Fruit fly (Drosophila melanogaster) whole organism, embryonic: ENCODE measurements around the gene dachs.

Experiments used
- Ada2b ChIP-seq: fragments of 200-800 bp; sonication (Bioruptor generic); IDR thresholded peaks from 2 replicates; pipeline ENCODE4 v1.3.6; 2022; ENCODE audit warnings: missing biosample characterization, missing genetic modification characterization
- Atf-2 ChIP-seq: fragments of 200-800 bp; sonication (Bioruptor generic); optimal IDR thresholded peaks from 2 replicates; lab custom pipeline; 2016; ENCODE audit warnings: missing biosample characterization, missing genetic modification characterization
- Atf3 ChIP-seq: fragments of 200-800 bp; sonication (Bioruptor generic); optimal IDR thresholded peaks from 3 replicates; lab custom pipeline; 2016; ENCODE audit warnings: missing biosample characterization, missing genetic modification characterization
- Bteb2 ChIP-seq: fragments of 200-800 bp; sonication (Bioruptor generic); optimal IDR thresholded peaks from 2 replicates; lab custom pipeline; 2016; ENCODE audit warnings: missing biosample characterization, missing genetic modification characterization
- CG10267 ChIP-seq: fragments of 200-800 bp; sonication (Bioruptor generic); optimal IDR thresholded peaks from 2 replicates; lab custom pipeline; 2018; ENCODE audit warnings: missing biosample characterization, mild to moderate bottlenecking, missing genetic modification characterization, moderate library complexity
- CG10543 ChIP-seq: fragments of 200-800 bp; sonication (Bioruptor generic); optimal IDR thresholded peaks from 3 replicates; lab custom pipeline; 2017; ENCODE audit warnings: missing biosample characterization, mild to moderate bottlenecking, missing genetic modification characterization, moderate library complexity
- CG11504 ChIP-seq: fragments of 200-800 bp; sonication (Bioruptor generic); optimal IDR thresholded peaks from 3 replicates; lab custom pipeline; 2019; ENCODE audit warnings: missing biosample characterization, mild to moderate bottlenecking, missing genetic modification characterization, moderate library complexity
- CG11560 ChIP-seq: fragments of 200-800 bp; sonication (Bioruptor generic); IDR thresholded peaks from 3 replicates; pipeline ENCODE4 v1.3.6; 2022; ENCODE audit warnings: missing biosample characterization, missing genetic modification characterization
- CG14050 ChIP-seq: fragments of 200-800 bp; sonication (Bioruptor generic); IDR thresholded peaks from 3 replicates; pipeline ENCODE4 v1.3.6; 2022; ENCODE audit warnings: missing biosample characterization, missing genetic modification characterization
- CG15514 ChIP-seq: fragments of 200-800 bp; sonication (Bioruptor generic); optimal IDR thresholded peaks from 3 replicates; lab custom pipeline; 2017; ENCODE audit warnings: missing biosample characterization, missing genetic modification characterization, mild to moderate bottlenecking, moderate library complexity, missing genetic modification reagents
- CG15696 ChIP-seq: fragments of 200-800 bp; sonication (Bioruptor generic); optimal IDR thresholded peaks from 2 replicates; lab custom pipeline; 2019; ENCODE audit warnings: missing biosample characterization, mild to moderate bottlenecking, missing genetic modification characterization, moderate library complexity
- CG17361 ChIP-seq: fragments of 200-800 bp; sonication (Bioruptor generic); IDR thresholded peaks from 3 replicates; pipeline ENCODE4 v1.3.6; 2022; ENCODE audit warnings: missing biosample characterization, missing genetic modification characterization
- CG30403 ChIP-seq: fragments of 200-800 bp; sonication (Bioruptor generic); optimal IDR thresholded peaks from 3 replicates; lab custom pipeline; 2016; ENCODE audit warnings: missing biosample characterization, missing genetic modification characterization
- CG3163 ChIP-seq: fragments of 200-800 bp; sonication (Bioruptor generic); optimal IDR thresholded peaks from 3 replicates; lab custom pipeline; 2016; ENCODE audit warnings: missing biosample characterization, missing genetic modification characterization
- CG33213 ChIP-seq: fragments of 200-800 bp; sonication (Bioruptor generic); optimal IDR thresholded peaks from 3 replicates; lab custom pipeline; 2016; ENCODE audit warnings: missing biosample characterization, missing genetic modification characterization
- CG3838 ChIP-seq: fragments of 200-800 bp; sonication (Bioruptor generic); optimal IDR thresholded peaks from 3 replicates; lab custom pipeline; 2016; ENCODE audit warnings: missing biosample characterization, missing genetic modification characterization
- CG4854 ChIP-seq: fragments of 200-800 bp; sonication (Bioruptor generic); optimal IDR thresholded peaks from 2 replicates; lab custom pipeline; 2016; ENCODE audit warnings: missing biosample characterization, missing genetic modification characterization, inconsistent platforms
- CG8359 ChIP-seq: fragments of 200-800 bp; sonication (Bioruptor generic); optimal IDR thresholded peaks from 2 replicates; lab custom pipeline; 2017; ENCODE audit warnings: missing biosample characterization, mild to moderate bottlenecking, missing genetic modification characterization, borderline replicate concordance
- CG8944 ChIP-seq: fragments of 200-800 bp; sonication (Bioruptor generic); optimal IDR thresholded peaks from 3 replicates; lab custom pipeline; 2016; ENCODE audit warnings: missing biosample characterization, missing genetic modification characterization
- CoRest ChIP-seq: fragments of 200-800 bp; sonication (Bioruptor generic); optimal IDR thresholded peaks from 3 replicates; lab custom pipeline; 2018; ENCODE audit warnings: missing biosample characterization, mild to moderate bottlenecking, missing genetic modification characterization, moderate library complexity
- Dad ChIP-seq: fragments of 200-800 bp; sonication (Bioruptor generic); optimal IDR thresholded peaks from 3 replicates; lab custom pipeline; 2016; ENCODE audit warnings: missing biosample characterization, missing genetic modification characterization
- Dip3 ChIP-seq: fragments of 200-800 bp; sonication (Bioruptor generic); optimal IDR thresholded peaks from 3 replicates; lab custom pipeline; 2016; ENCODE audit warnings: missing biosample characterization, missing genetic modification characterization
- Dp ChIP-seq: fragments of 200-800 bp; sonication (Bioruptor generic); optimal IDR thresholded peaks from 2 replicates; lab custom pipeline; 2018; ENCODE audit warnings: missing biosample characterization, mild to moderate bottlenecking, missing genetic modification characterization, moderate library complexity
- Ets65A ChIP-seq: fragments of 200-800 bp; sonication (Bioruptor generic); peaks from one replicate; lab custom pipeline; 2016; ENCODE audit warnings: missing biosample characterization, missing genetic modification characterization
- HLH54F ChIP-seq: fragments of 200-800 bp; sonication (Bioruptor generic); optimal IDR thresholded peaks from 3 replicates; lab custom pipeline; 2016; ENCODE audit warnings: missing biosample characterization, missing genetic modification characterization
- Lhr ChIP-seq: fragments of 200-800 bp; sonication (Bioruptor generic); optimal IDR thresholded peaks from 3 replicates; lab custom pipeline; 2017; ENCODE audit warnings: mild to moderate bottlenecking, missing biosample characterization, missing genetic modification reagents, missing genetic modification characterization
- Med ChIP-seq: fragments of 200-800 bp; sonication (Bioruptor generic); peaks from one replicate; lab custom pipeline; 2016; ENCODE audit warnings: missing biosample characterization, missing genetic modification characterization, mild to moderate bottlenecking, inconsistent platforms, moderate library complexity
- Ravus ChIP-seq: fragments of 200-800 bp; sonication (Bioruptor generic); IDR thresholded peaks from 2 replicates; pipeline ENCODE4 v1.3.6; 2022; ENCODE audit warnings: missing biosample characterization, missing genetic modification characterization
- Scr ChIP-seq: fragments of 200-800 bp; sonication (Bioruptor generic); IDR thresholded peaks from 2 replicates; pipeline ENCODE4 v1.3.6; 2022; ENCODE audit warnings: missing biosample characterization, missing genetic modification characterization; ENCODE audit not compliant: partially characterized antibody
- Sox102F ChIP-seq: fragments of 200-800 bp; sonication (Bioruptor generic); optimal IDR thresholded peaks from 2 replicates; lab custom pipeline; 2018; ENCODE audit warnings: missing biosample characterization, mild to moderate bottlenecking, missing genetic modification characterization, moderate library complexity
- Trl ChIP-seq, 3 experiments: fragments of >200 bp in 2 of 3; fragments of 200-800 bp in 1 of 3; sonication (Bioruptor generic) in 1 of 3; optimal IDR thresholded peaks; 2 replicates in 1 of 3; 3 replicates in 2 of 3; lab custom pipeline; 2016 to 2017; ENCODE audit warnings: missing biosample characterization in 1 of 3, missing genetic modification characterization in 1 of 3
- Vsx1 ChIP-seq: fragments of 200-800 bp; sonication (Bioruptor generic); optimal IDR thresholded peaks from 2 replicates; lab custom pipeline; 2017; ENCODE audit warnings: missing biosample characterization, mild to moderate bottlenecking, missing genetic modification characterization, missing genetic modification reagents
- bbx ChIP-seq: fragments of 200-800 bp; sonication (Bioruptor generic); IDR thresholded peaks from 2 replicates; pipeline ENCODE4 v1.3.6; 2022; ENCODE audit warnings: missing biosample characterization, missing genetic modification characterization; ENCODE audit not compliant: partially characterized antibody
- bigmax ChIP-seq: fragments of 200-800 bp; sonication (Bioruptor generic); optimal IDR thresholded peaks from 2 replicates; lab custom pipeline; 2018; ENCODE audit warnings: missing biosample characterization, mild to moderate bottlenecking, missing genetic modification characterization
- cg ChIP-seq: fragments of 200-800 bp; sonication (Bioruptor generic); optimal IDR thresholded peaks from 3 replicates; lab custom pipeline; 2019; ENCODE audit warnings: missing biosample characterization, mild to moderate bottlenecking, missing genetic modification characterization, moderate library complexity
- ci ChIP-seq: fragments of 200-800 bp; sonication (Bioruptor generic); IDR thresholded peaks from 3 replicates; pipeline ENCODE4 v1.3.6; 2022; ENCODE audit warnings: missing biosample characterization, missing genetic modification characterization
- crp ChIP-seq, 2 experiments: fragments of 200-800 bp; sonication (Bioruptor generic); optimal IDR thresholded peaks; 2 replicates in 1 of 2; 3 replicates in 1 of 2; lab custom pipeline; 2017; ENCODE audit warnings: missing biosample characterization in 2 of 2, missing genetic modification characterization in 2 of 2, mild to moderate bottlenecking in 1 of 2, moderate library complexity in 1 of 2
- dimm ChIP-seq: fragments of 200-800 bp; sonication (Bioruptor generic); IDR thresholded peaks from 2 replicates; pipeline ENCODE4 v1.3.6; 2022; ENCODE audit warnings: missing biosample characterization, missing genetic modification characterization
- dmrt99B ChIP-seq: fragments of 200-800 bp; sonication (Bioruptor generic); optimal IDR thresholded peaks from 2 replicates; lab custom pipeline; 2018; ENCODE audit warnings: missing biosample characterization, mild to moderate bottlenecking, missing genetic modification characterization, moderate library complexity
- gcm2 ChIP-seq: fragments of 200-800 bp; sonication (Bioruptor generic); optimal IDR thresholded peaks from 2 replicates; lab custom pipeline; 2016; ENCODE audit warnings: missing biosample characterization, missing genetic modification characterization
- grau ChIP-seq: fragments of 200-800 bp; optimal IDR thresholded peaks from 3 replicates; lab custom pipeline; 2019; ENCODE audit warnings: missing biosample characterization, mild to moderate bottlenecking, missing genetic modification characterization, moderate library complexity
- jing ChIP-seq: fragments of 200-800 bp; sonication (Bioruptor generic); optimal IDR thresholded peaks from 2 replicates; lab custom pipeline; 2018; ENCODE audit warnings: missing biosample characterization, mild to moderate bottlenecking, missing genetic modification characterization
- lilli ChIP-seq: fragments of 200-800 bp; sonication (Bioruptor generic); optimal IDR thresholded peaks from 3 replicates; lab custom pipeline; 2016; ENCODE audit warnings: missing biosample characterization, missing genetic modification characterization
- lmd ChIP-seq: fragments of 200-800 bp; sonication (Bioruptor generic); IDR thresholded peaks from 2 replicates; pipeline ENCODE4 v1.3.6; 2022; ENCODE audit warnings: missing biosample characterization, missing genetic modification characterization
- nerfin-1 ChIP-seq: fragments of 200-800 bp; sonication (Bioruptor generic); optimal IDR thresholded peaks from 3 replicates; lab custom pipeline; 2019; ENCODE audit warnings: missing biosample characterization, mild to moderate bottlenecking, missing genetic modification characterization, moderate library complexity
- sens ChIP-seq: fragments of 200-800 bp; sonication (Bioruptor generic); peaks from one replicate; lab custom pipeline; 2016; ENCODE audit warnings: missing biosample characterization, missing genetic modification characterization
- sima ChIP-seq: fragments of 200-800 bp; sonication (Bioruptor generic); optimal IDR thresholded peaks from 2 replicates; lab custom pipeline; 2016; ENCODE audit warnings: missing biosample characterization, missing genetic modification characterization
- toy ChIP-seq: fragments of 200-800 bp; sonication (Bioruptor generic); IDR thresholded peaks from 2 replicates; pipeline ENCODE4 v1.3.6; 2022; ENCODE audit warnings: missing biosample characterization, missing genetic modification characterization
- trem ChIP-seq: fragments of 200-800 bp; optimal IDR thresholded peaks from 3 replicates; lab custom pipeline; 2019; ENCODE audit warnings: missing biosample characterization, mild to moderate bottlenecking, missing genetic modification characterization, moderate library complexity
- tup ChIP-seq: fragments of 200-800 bp; sonication (Bioruptor generic); optimal IDR thresholded peaks from 2 replicates; lab custom pipeline; 2016; ENCODE audit warnings: missing biosample characterization, mild to moderate bottlenecking, missing genetic modification characterization, moderate library complexity

Gene dachs

dm6 chr2L:8477049-8477448 is 10.4 kb downstream of the dachs start, which contains the start of gene CheA29a:
TSS of gene CheA29a (plus strand) at chr2L:8477349.
- TF ChIP-seq Ets65A (GFP tag; lab: Kevin White, UChicago) (no peak), Atf-2 (GFP tag; lab: Kevin White, UChicago) (no peak), Med (no peak), jing (GFP tag; lab: Kevin White, UChicago) (no peak), CG8359 (GFP tag; lab: Kevin White, UChicago) (no peak), Bteb2 (no peak), Atf3 (GFP tag; lab: Kevin White, UChicago) (no peak), Trl (optimal IDR thresholded peaks at IDR 0.05; lab: Kevin White, UChicago) (no peak), Trl (GFP tag; optimal IDR thresholded peaks at IDR 0.05; lab: Kevin White, UChicago) (no peak), Ravus (GFP tag; lab: Robert Waterston, UW) (no peak), dmrt99B (tag; lab: Kevin White, UChicago) (no peak), sima (GFP tag; lab: Kevin White, UChicago) (no peak), CG8944 (GFP tag; lab: Kevin White, UChicago) (no peak), nerfin-1 (no peak), grau (tag; lab: Kevin White, UChicago) (no peak), bigmax (GFP tag; lab: Kevin White, UChicago) (no peak)

- TF ChIP-seq sima (GFP tag; lab: Kevin White, UChicago) (no peak), cg (no peak), Dp (GFP tag; lab: Kevin White, UChicago) (peak; percentile 90), CG4854 (GFP tag; lab: Kevin White, UChicago) (no peak), Dip3 (peak; percentile 11), trem (tag; lab: Kevin White, UChicago) (peak; percentile 12), CG15514 (peak; percentile 22), Dad (GFP tag; lab: Kevin White, UChicago) (no peak), CG11504 (tag; lab: Kevin White, UChicago) (peak; percentile 41), CG11560 (peak; percentile 96), tup (no peak), dimm (GFP tag; lab: Robert Waterston, UW) (no peak), gcm2 (GFP tag; lab: Kevin White, UChicago) (no peak), CoRest (tag; lab: Kevin White, UChicago) (peak; percentile 63), crp (GFP tag; optimal IDR thresholded peaks at IDR 0.05; lab: Kevin White, UChicago) (peak in 1 of 2 experiments; percentile 69), ci (GFP tag; lab: Robert Waterston, UW) (no peak), Scr (GFP tag; lab: Robert Waterston, UW) (peak; percentile 7; the same call in 1 of the 2 replicates), CG10543 (GFP tag; lab: Kevin White, UChicago) (no peak), lmd (GFP tag; lab: Robert Waterston, UW) (no peak), CG15696 (no peak), CG33213 (GFP tag; lab: Kevin White, UChicago) (peak; percentile 46), bbx (GFP tag; lab: Robert Waterston, UW) (peak; percentile 52; the same call in 1 of the 2 replicates), sens (GFP tag; lab: Kevin White, UChicago) (peak; percentile 48), CG30403 (GFP tag; lab: Kevin White, UChicago) (no peak), CG3838 (GFP tag; lab: Kevin White, UChicago) (peak; percentile 93), Ada2b (GFP tag; lab: Robert Waterston, UW) (no peak), CG3163 (peak; percentile 2), lilli (GFP tag; lab: Kevin White, UChicago) (no peak), Lhr (peak; percentile 87), Sox102F (GFP tag; lab: Kevin White, UChicago) (peak; percentile 68), CG17361 (GFP tag; lab: Robert Waterston, UW) (no peak), Vsx1 (GFP tag; lab: Kevin White, UChicago) (no peak), CG14050 (no peak), toy (GFP tag; lab: Robert Waterston, UW) (no peak), HLH54F (GFP tag; lab: Kevin White, UChicago) (peak; percentile 1), CG10267 (tag; lab: Kevin White, UChicago) (peak; percentile 78)
Observed at dm6 chr2L:8477971-8478370, 11.4 kb downstream of the dachs start.
